Fruit fly (Drosophila melanogaster): ENCODE results near the gene CG3097.

dm6 chrX:5815720-5816119 lies 45.1 kb upstream of the CG3097 start, which contains the start of gene AgmNAT:
- TF ChIP-seq CG15710 (tag; optimal IDR thresholded peaks at IDR 0.05) (no peak), CG13204 (GFP tag; optimal IDR thresholded peaks at IDR 0.05) (no peak), Snoo (tag; optimal IDR thresholded peaks at IDR 0.05) (no peak), rn (GFP tag; IDR thresholded peaks at IDR 0.05) (no peak), gl (tag; optimal IDR thresholded peaks at IDR 0.05) (no peak), CG10348 (GFP tag; IDR thresholded peaks at IDR 0.05) (no peak), CG8301 (tag; optimal IDR thresholded peaks at IDR 0.05) (no peak), Pif1B (GFP tag; optimal IDR thresholded peaks at IDR 0.05) (no peak), CG12605 (GFP tag; IDR thresholded peaks at IDR 0.05) (no peak), CG4496 (GFP tag; IDR thresholded peaks at IDR 0.05) (no peak), EcR (GFP tag; optimal IDR thresholded peaks at IDR 0.05) (no peak)
